Fruit fly (Drosophila melanogaster): ENCODE results near the gene CG43861.

CG43861 gene

DNA sequence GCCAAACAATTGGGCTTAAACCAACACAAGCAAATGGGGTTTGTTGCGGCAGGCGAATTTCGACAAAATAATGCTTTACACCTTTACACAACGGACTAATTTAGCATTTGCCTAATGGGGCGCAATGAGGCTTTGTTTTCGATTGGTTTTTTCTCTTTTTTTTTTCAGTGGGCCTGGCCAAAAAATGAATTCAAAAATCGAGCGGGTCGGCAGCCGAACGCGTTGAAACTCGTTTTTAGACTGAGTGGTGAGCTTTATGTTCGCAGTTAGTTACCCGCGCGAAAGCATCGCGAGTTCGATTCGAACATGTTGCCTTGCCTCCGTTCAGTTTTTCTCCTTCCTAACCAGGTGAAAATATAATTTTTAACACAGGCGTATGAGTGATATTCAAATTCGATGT lies at the start of gene CG43861:
Gene CG43861, minus strand, starts transcription at position 228 of the 400 bp plus-strand sequence.
- TF ChIP-seq CG9948 (tag; optimal IDR thresholded peaks at IDR 0.05): peak; percentile 19
- no peak; the same call in 1 of the 2 replicates for TF ChIP-seq CG32121 (GFP tag; IDR thresholded peaks at IDR 0.05)
- peak; percentile 46 for TF ChIP-seq CG14655 (GFP tag; optimal IDR thresholded peaks at IDR 0.05)
- peak; percentile 14 for TF ChIP-seq CG8159 (tag; optimal IDR thresholded peaks at IDR 0.05)
- peak; percentile 16; the same call in 1 of the 2 replicates for TF ChIP-seq Ets98B (GFP tag; IDR thresholded peaks at IDR 0.05)
- TF ChIP-seq Pif1B (GFP tag; optimal IDR thresholded peaks at IDR 0.05): no peak
- peak; percentile 43 for TF ChIP-seq CG8301 (tag; optimal IDR thresholded peaks at IDR 0.05)
- TF ChIP-seq CG4496 (GFP tag; IDR thresholded peaks at IDR 0.05): 0 out of 3 replicates have a peak, but pooled peaks have one; percentile 37

DNA sequence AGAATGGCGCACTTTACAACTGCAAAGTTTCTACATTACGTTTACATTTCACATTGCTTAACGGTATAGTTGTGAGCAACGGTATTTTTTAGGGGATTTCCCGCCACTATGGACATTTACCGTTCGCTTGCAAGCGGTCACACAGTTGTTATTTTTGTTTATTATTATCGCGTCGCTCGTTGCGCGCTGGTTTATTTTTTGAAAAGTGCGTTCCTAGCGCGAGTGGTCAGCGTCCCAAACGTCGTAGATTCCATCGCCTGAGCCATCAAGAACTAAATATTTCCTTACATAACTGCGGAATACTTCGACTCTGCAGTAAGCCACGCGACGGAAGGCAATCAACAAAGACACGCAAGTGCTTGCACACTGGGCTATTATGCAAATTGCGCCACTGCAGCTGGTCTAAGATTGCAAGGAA lies 49.2 kb upstream of the CG43861 start, which contains the start of gene bwa:
Gene bwa, plus strand, starts transcription at position 159 of the 418 bp plus-strand sequence.
- TF ChIP-seq CG8301 (tag; optimal IDR thresholded peaks at IDR 0.05) (no peak), EcR (GFP tag; optimal IDR thresholded peaks at IDR 0.05) (peak; percentile 13), gl (tag; optimal IDR thresholded peaks at IDR 0.05) (peak; percentile 19), fd96Ca (GFP tag; IDR thresholded peaks at IDR 0.05) (peak; percentile 36; the same call in 1 of the 3 replicates)

DNA sequence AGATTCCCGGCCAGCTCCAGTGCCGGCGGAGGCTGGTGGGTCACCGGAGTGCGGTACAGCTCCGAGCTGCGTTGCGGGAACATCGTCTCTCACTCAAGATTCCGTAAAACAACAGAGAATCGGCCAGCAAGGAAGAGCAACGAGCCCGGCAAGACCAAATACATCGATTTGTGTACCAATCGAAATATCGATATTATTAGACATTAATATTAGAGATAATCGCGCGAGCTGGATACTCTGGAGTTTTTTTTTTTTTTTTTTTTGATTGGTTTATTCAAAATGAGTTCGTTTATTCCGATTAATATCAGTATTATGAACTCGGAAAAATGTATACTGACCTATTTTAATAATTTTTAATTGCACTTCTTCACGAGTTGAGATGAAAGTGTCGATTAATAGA lies 48.4 kb upstream of the CG43861 start, which contains the start of gene vls:
Gene vls, minus strand, starts transcription at position 164 of the 400 bp plus-strand sequence.
- TF ChIP-seq CG10348 (GFP tag; IDR thresholded peaks at IDR 0.05) (no peak), rn (GFP tag; IDR thresholded peaks at IDR 0.05) (no peak), CG8159 (tag; optimal IDR thresholded peaks at IDR 0.05) (no peak), gl (tag; optimal IDR thresholded peaks at IDR 0.05) (no peak), CG14655 (GFP tag; optimal IDR thresholded peaks at IDR 0.05) (no peak), CG15710 (tag; optimal IDR thresholded peaks at IDR 0.05) (no peak), Pif1A (GFP tag; optimal IDR thresholded peaks at IDR 0.05) (no peak), CG13204 (GFP tag; optimal IDR thresholded peaks at IDR 0.05) (no peak), CG4496 (GFP tag; IDR thresholded peaks at IDR 0.05) (no peak)

DNA sequence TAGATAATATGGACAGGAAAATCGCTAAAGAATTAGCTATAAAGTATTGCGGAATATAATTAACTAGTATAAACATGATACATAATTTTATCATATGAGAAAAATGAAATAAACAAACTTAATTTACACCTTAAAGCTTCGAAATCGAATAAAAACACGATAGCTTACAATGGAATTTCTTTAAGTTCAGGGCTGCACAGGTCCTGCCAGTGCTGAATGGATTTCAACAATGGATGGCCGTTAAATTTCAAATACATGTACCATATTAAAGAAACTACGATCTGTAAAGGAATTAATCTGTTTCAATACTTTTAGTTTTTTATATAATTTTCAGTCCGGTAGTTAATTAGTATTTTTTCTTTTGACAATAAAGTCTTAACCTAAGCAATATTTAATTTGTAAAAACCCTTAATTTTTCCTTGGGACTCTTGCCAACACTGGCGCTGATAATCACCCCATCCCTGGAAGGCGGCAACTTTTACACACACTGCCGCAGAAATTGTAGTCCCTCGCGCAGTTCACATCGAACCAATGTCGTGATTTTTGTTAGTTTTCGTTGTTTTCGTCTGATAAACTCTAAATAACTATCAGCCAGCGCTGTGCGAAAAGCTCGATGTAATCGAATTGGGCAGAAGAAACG lies 44.1 kb upstream of the CG43861 start, which contains the start of the genes barr and lok:
Gene barr, minus strand, starts transcription at position 353 of the 640 bp plus-strand sequence.
Gene lok, plus strand, starts transcription at position 405 of the 640 bp plus-strand sequence.
- peak; percentile 17 for TF ChIP-seq CG9948 (tag; optimal IDR thresholded peaks at IDR 0.05)
- TF ChIP-seq CG8159 (tag; optimal IDR thresholded peaks at IDR 0.05): peak; percentile 37
- peak; percentile 20 for TF ChIP-seq CG15710 (tag; optimal IDR thresholded peaks at IDR 0.05)
- TF ChIP-seq EcR (GFP tag; optimal IDR thresholded peaks at IDR 0.05): no peak

DNA sequence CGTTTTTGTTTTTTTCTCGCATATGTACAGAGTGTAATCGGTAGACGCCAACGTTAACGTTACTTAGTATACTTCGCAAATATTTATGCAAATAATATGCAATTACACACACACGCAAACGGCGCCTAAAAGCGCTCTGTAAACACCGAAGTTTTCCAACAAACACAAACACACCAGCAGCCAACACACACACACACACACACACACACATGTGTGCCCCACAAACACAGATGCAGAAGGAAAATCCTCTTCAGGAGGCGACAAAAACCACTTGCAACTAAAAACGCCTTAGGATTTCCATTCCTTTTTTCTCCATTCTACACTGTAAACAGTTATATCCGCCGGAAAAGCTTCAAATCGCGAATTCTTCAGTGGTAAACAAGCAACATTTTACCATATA lies 40.3 kb upstream of the CG43861 start:
- TF ChIP-seq Snoo (tag; optimal IDR thresholded peaks at IDR 0.05) (no peak), gl (tag; optimal IDR thresholded peaks at IDR 0.05) (no peak), CG32121 (GFP tag; IDR thresholded peaks at IDR 0.05) (no peak), CG9948 (tag; optimal IDR thresholded peaks at IDR 0.05) (no peak), CG8301 (tag; optimal IDR thresholded peaks at IDR 0.05) (no peak), Ets98B (GFP tag; IDR thresholded peaks at IDR 0.05) (no peak), CG8159 (tag; optimal IDR thresholded peaks at IDR 0.05) (no peak), D1 (tag; optimal IDR thresholded peaks at IDR 0.05) (no peak), CG12605 (GFP tag; IDR thresholded peaks at IDR 0.05) (no peak), CG14655 (GFP tag; optimal IDR thresholded peaks at IDR 0.05) (no peak), CG10348 (GFP tag; IDR thresholded peaks at IDR 0.05) (no peak), CG13204 (GFP tag; optimal IDR thresholded peaks at IDR 0.05) (no peak), fd96Ca (GFP tag; IDR thresholded peaks at IDR 0.05) (no peak), Pif1B (GFP tag; optimal IDR thresholded peaks at IDR 0.05) (no peak), CG17806 (tag; optimal IDR thresholded peaks at IDR 0.05) (no peak)

DNA sequence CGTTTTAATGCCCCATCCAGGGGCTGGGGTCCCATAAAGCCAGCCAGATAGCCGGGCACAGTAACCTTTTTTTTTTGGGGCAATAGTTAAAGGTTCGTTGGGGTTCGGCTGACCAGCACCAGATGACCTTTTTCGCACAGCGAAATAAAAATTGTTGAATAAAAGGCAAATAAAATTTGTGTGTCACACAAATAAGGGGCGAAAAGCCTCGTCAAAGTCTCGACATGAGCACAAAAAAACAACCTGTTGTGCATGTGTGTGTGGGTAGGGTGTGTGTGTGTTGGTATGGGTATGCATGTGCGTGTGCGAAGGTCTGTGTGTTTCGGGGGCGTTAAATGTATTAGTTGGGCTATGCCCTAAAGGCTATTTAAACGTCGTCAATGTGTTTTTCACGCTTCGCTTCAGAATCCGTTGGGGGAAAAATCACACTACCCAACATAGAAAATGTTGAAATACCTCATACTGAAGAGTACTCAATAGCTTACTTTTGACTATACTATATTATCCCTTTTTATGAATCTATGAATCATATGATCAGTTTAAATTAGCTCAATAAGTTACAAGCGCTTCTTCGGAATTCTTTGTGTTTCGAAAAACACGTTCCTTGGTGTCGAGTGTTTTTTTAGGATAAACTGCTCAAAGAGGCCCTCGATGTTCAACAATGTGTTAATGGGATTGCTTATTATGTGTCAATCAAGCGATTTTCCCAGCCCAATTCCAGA lies 34.3 kb upstream of the CG43861 start:
- no peak for TF ChIP-seq CG4496 (GFP tag; IDR thresholded peaks at IDR 0.05)
- no peak for TF ChIP-seq CG14655 (GFP tag; optimal IDR thresholded peaks at IDR 0.05)
- TF ChIP-seq CG9948 (tag; optimal IDR thresholded peaks at IDR 0.05): no peak
- no peak for TF ChIP-seq fd96Ca (GFP tag; IDR thresholded peaks at IDR 0.05)
- no peak for TF ChIP-seq CG34367 (tag; optimal IDR thresholded peaks at IDR 0.05)
- TF ChIP-seq Snoo (tag; optimal IDR thresholded peaks at IDR 0.05): no peak

DNA sequence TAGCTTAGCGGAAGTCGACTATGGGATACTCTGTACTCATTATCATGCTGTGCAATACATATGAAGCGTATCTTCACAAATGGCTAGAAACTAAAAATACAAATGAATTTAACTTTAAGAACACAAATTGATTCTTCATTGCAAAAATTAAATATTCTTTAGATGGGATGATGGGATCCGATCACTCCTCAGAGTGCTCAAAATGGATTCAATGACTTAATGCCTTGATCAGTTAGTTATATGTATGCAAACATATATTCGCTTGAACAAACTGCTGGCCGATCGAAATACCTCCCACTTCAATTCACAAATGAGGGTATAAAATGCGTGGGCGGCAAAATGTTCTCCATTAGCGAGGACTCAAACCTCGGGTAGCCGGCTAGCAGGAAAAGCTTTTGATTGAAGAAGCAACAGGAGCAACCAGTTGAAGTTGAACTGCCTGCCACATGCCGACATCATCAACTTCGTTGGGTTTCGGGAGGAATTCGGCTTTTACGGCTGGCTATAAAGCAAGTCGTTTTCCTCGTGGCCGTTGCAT lies 10.4 kb upstream of the CG43861 start, which contains the start of gene sNPF:
Gene sNPF, plus strand, starts transcription at position 534 of the 538 bp plus-strand sequence.
- TF ChIP-seq CG8159 (tag; optimal IDR thresholded peaks at IDR 0.05): peak; percentile 77
- peak; percentile 57 for TF ChIP-seq Pif1A (GFP tag; optimal IDR thresholded peaks at IDR 0.05)
- no peak for TF ChIP-seq CG32121 (GFP tag; IDR thresholded peaks at IDR 0.05)
- TF ChIP-seq CG15710 (tag; optimal IDR thresholded peaks at IDR 0.05): peak; percentile 83
- TF ChIP-seq Snoo (tag; optimal IDR thresholded peaks at IDR 0.05): peak; percentile 36
- TF ChIP-seq CG12605 (GFP tag; IDR thresholded peaks at IDR 0.05): peak; percentile 50; the same call in 1 of the 2 replicates
- peak; percentile 49; the same call in 1 of the 2 replicates for TF ChIP-seq rn (GFP tag; IDR thresholded peaks at IDR 0.05)
- peak; percentile 20 for TF ChIP-seq gl (tag; optimal IDR thresholded peaks at IDR 0.05)
- no peak for TF ChIP-seq EcR (GFP tag; optimal IDR thresholded peaks at IDR 0.05)
- TF ChIP-seq Pif1B (GFP tag; optimal IDR thresholded peaks at IDR 0.05): peak; percentile 69
- TF ChIP-seq CG34367 (tag; optimal IDR thresholded peaks at IDR 0.05): peak; percentile 77
- TF ChIP-seq CG14655 (GFP tag; optimal IDR thresholded peaks at IDR 0.05): peak; percentile 79
- no peak for TF ChIP-seq CG17806 (tag; optimal IDR thresholded peaks at IDR 0.05)
- peak; percentile 32 for TF ChIP-seq D1 (tag; optimal IDR thresholded peaks at IDR 0.05)
